Worm (Caenorhabditis elegans) whole organism, L4 larva: ENCODE results near the gene spp-14.

Experiments
- F10B5.3 ChIP-seq: sonication (generic microtip); optimal IDR thresholded peaks from 2 replicates; lab custom pipeline; 2016; ENCODE audit warnings: mild to moderate bottlenecking, missing genetic modification characterization, missing compliant biosample characterization
- ama-1 ChIP-seq: fragments of 150-350 bp; optimal IDR thresholded peaks from 2 replicates; lab custom pipeline; 2014; ENCODE audit warnings: inconsistent platforms, mixed read lengths
- ceh-20 ChIP-seq: fragments of 200-800 bp; sonication (Bioruptor generic); IDR thresholded peaks from 2 replicates; pipeline ENCODE4 v1.3.6; 2022; ENCODE audit warnings: missing genetic modification reagents, missing genetic modification characterization, missing compliant biosample characterization
- ces-1 ChIP-seq: fragments of 150-350 bp; sonication (generic microtip); optimal IDR thresholded peaks from 4 replicates; lab custom pipeline; 2014; ENCODE audit warnings: missing biosample characterization, missing genetic modification reagents, missing genetic modification characterization
- daf-16 ChIP-seq, 3 experiments: sonication (generic microtip); optimal IDR thresholded peaks; 2 replicates each; lab custom pipeline; 2016 to 2017; ENCODE audit warnings: missing genetic modification characterization in 3 of 3, missing genetic modification reagents in 3 of 3, mild to moderate bottlenecking in 2 of 3, missing compliant biosample characterization in 2 of 3, missing biosample characterization in 1 of 3, moderate library complexity in 1 of 3
- fos-1 ChIP-seq: fragments of 150-350 bp; optimal IDR thresholded peaks from 2 replicates; lab custom pipeline; 2014; ENCODE audit warnings: missing biosample characterization, missing genetic modification characterization
- jun-1 ChIP-seq: fragments of 150-350 bp; optimal IDR thresholded peaks from 2 replicates; lab custom pipeline; 2014; ENCODE audit warnings: missing biosample characterization, missing genetic modification reagents, missing genetic modification characterization
- lin-1 ChIP-seq: fragments of 200-800 bp; sonication (Bioruptor generic); IDR thresholded peaks from 2 replicates; pipeline ENCODE4 v1.3.6; 2022; ENCODE audit warnings: missing genetic modification reagents, missing genetic modification characterization, missing compliant biosample characterization
- lsy-2 ChIP-seq, 2 experiments: fragments of 150-350 bp in 1 of 2; sonication (generic microtip) in 1 of 2; optimal IDR thresholded peaks; 2 replicates each; lab custom pipeline; 2014 to 2017; ENCODE audit warnings: missing biosample characterization in 2 of 2, missing genetic modification characterization in 2 of 2
- nhr-237 ChIP-seq: sonication (generic microtip); optimal IDR thresholded peaks from 2 replicates; lab custom pipeline; 2017; ENCODE audit warnings: missing biosample characterization, missing genetic modification characterization
- nhr-25 ChIP-seq: sonication (generic microtip); optimal IDR thresholded peaks from 2 replicates; lab custom pipeline; 2017; ENCODE audit warnings: missing genetic modification characterization, mild to moderate bottlenecking, missing compliant biosample characterization, antibody characterized with exemption, moderate library complexity, borderline replicate concordance; ENCODE audit not compliant: insufficient read depth
- snpc-4 ChIP-seq: fragments of 150-350 bp; optimal IDR thresholded peaks from 2 replicates; lab custom pipeline; 2014; ENCODE audit warnings: missing biosample characterization, missing genetic modification characterization
- zag-1 ChIP-seq: fragments of 150-350 bp; optimal IDR thresholded peaks from 2 replicates; lab custom pipeline; 2014; ENCODE audit warnings: missing biosample characterization, missing genetic modification characterization
- ztf-11 ChIP-seq: fragments of 150-350 bp; optimal IDR thresholded peaks from 2 replicates; lab custom pipeline; 2014; ENCODE audit warnings: missing biosample characterization, missing genetic modification characterization

DNA sequence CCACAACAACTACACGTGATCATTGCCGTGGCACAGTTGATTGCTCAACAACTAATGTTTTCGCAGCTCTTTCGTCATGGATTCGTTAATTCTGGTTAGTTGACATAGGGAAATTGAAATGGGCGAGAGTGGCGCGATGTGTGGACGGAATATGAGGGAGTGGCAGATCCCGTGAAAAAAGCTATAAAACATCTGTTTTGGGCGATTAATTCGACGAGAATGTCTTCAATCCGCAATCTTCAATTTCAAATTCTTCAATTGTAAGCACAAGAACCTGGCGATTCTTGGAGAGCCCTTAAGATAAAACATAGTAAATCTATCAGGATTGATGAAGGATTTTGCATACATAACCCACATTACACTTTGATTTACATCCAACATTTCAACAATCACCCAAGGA lies 5.2 kb upstream of the spp-14 start:
- TF ChIP-seq snpc-4 (tag; lab: Kevin White, UChicago) (no peak), lin-1 (GFP tag; lab: Robert Waterston, UW) (no peak), daf-16 (GFP tag; optimal IDR thresholded peaks at IDR 0.05; lab: Kevin White, UChicago) (no peak), daf-16 (tag; optimal IDR thresholded peaks at IDR 0.05; lab: Kevin White, UChicago) (no peak), nhr-237 (tag; lab: Kevin White, UChicago) (no peak), F10B5.3 (tag; lab: Kevin White, UChicago) (no peak), ztf-11 (tag; lab: Kevin White, UChicago) (no peak), lsy-2 (tag; optimal IDR thresholded peaks at IDR 0.05; lab: Kevin White, UChicago) (no peak), ceh-20 (GFP tag; lab: Robert Waterston, UW) (no peak), jun-1 (tag; lab: Kevin White, UChicago) (no peak), nhr-25 (tag; lab: Kevin White, UChicago) (no peak), ces-1 (GFP tag; lab: Kevin White, UChicago) (no peak), ama-1 (lab: Kevin White, UChicago) (no peak), zag-1 (tag; lab: Kevin White, UChicago) (no peak), fos-1 (tag; lab: Kevin White, UChicago) (no peak)
